Worm (Caenorhabditis elegans) whole organism, L3 larva: ENCODE measurements around the gene F09G2.8.
A peak's percentile ranks its signal among the peaks of the same experiment; 100 is the strongest.

ENCODE experiments used
- R02D3.7 ChIP-seq: fragments of 150-350 bp; optimal IDR thresholded peaks from 2 replicates; lab custom pipeline; 2014; ENCODE audit warnings: missing biosample characterization, missing genetic modification characterization
- ZK546.5 ChIP-seq: sonication (generic microtip); optimal IDR thresholded peaks from 2 replicates; lab custom pipeline; 2017; ENCODE audit warnings: missing biosample characterization, missing genetic modification characterization
- aly-2 ChIP-seq: fragments of 150-350 bp; optimal IDR thresholded peaks from 2 replicates; lab custom pipeline; 2014; ENCODE audit warnings: missing biosample characterization, missing genetic modification characterization
- ama-1 ChIP-seq: fragments of 150-350 bp; optimal IDR thresholded peaks from 2 replicates; lab custom pipeline; 2018
- ceh-16 ChIP-seq: sonication (generic microtip); optimal IDR thresholded peaks from 2 replicates; lab custom pipeline; 2017; ENCODE audit warnings: missing biosample characterization, missing genetic modification characterization
- ceh-28 ChIP-seq: fragments of 150-350 bp; optimal IDR thresholded peaks from 2 replicates; lab custom pipeline; 2014; ENCODE audit warnings: missing biosample characterization, missing genetic modification reagents, missing genetic modification characterization
- ceh-82 ChIP-seq: fragments of 150-350 bp; optimal IDR thresholded peaks from 2 replicates; lab custom pipeline; 2014; ENCODE audit warnings: missing biosample characterization, missing genetic modification characterization
- ceh-9 ChIP-seq: sonication (generic microtip); optimal IDR thresholded peaks from 2 replicates; lab custom pipeline; 2018; ENCODE audit warnings: missing biosample characterization, missing genetic modification characterization
- daf-12 ChIP-seq: fragments of 150-350 bp; optimal IDR thresholded peaks from 2 replicates; lab custom pipeline; 2014; ENCODE audit warnings: missing biosample characterization, missing genetic modification reagents, missing genetic modification characterization
- egl-27 ChIP-seq: sonication (generic microtip); optimal IDR thresholded peaks from 4 replicates; lab custom pipeline; 2017; ENCODE audit warnings: missing biosample characterization, missing genetic modification reagents, missing genetic modification characterization
- egl-5 ChIP-seq: fragments of 150-350 bp; optimal IDR thresholded peaks from 2 replicates; lab custom pipeline; 2017; ENCODE audit warnings: missing biosample characterization, missing genetic modification reagents, missing genetic modification characterization, inconsistent platforms
- elt-1 ChIP-seq: fragments of 150-350 bp; optimal IDR thresholded peaks from 2 replicates; lab custom pipeline; 2014; ENCODE audit warnings: missing biosample characterization, missing genetic modification characterization
- elt-2 ChIP-seq: sonication (generic microtip); optimal IDR thresholded peaks from 2 replicates; lab custom pipeline; 2016; ENCODE audit warnings: missing genetic modification reagents, mild to moderate bottlenecking, missing genetic modification characterization, missing compliant biosample characterization
- elt-3 ChIP-seq, 3 experiments: fragments of 150-350 bp in 1 of 3; sonication (generic microtip) in 2 of 3; optimal IDR thresholded peaks; 2 replicates in 2 of 3; 4 replicates in 1 of 3; lab custom pipeline; 2014 to 2017; ENCODE audit warnings: missing biosample characterization in 3 of 3, missing genetic modification characterization in 3 of 3
- eor-1 ChIP-seq, 2 experiments: fragments of 150-350 bp; optimal IDR thresholded peaks; 2 replicates each; lab custom pipeline; 2014 to 2018; ENCODE audit warnings: missing biosample characterization in 2 of 2, missing genetic modification characterization in 2 of 2
- fkh-10 ChIP-seq: sonication (generic microtip); optimal IDR thresholded peaks from 2 replicates; lab custom pipeline; 2017; ENCODE audit warnings: missing biosample characterization, missing genetic modification reagents, missing genetic modification characterization
- fkh-2 ChIP-seq: fragments of 150-350 bp; optimal IDR thresholded peaks from 2 replicates; lab custom pipeline; 2014; ENCODE audit warnings: missing biosample characterization, missing genetic modification reagents, missing genetic modification characterization
- fos-1 ChIP-seq: fragments of 150-350 bp; optimal IDR thresholded peaks from 2 replicates; lab custom pipeline; 2014; ENCODE audit warnings: missing biosample characterization, missing genetic modification characterization
- hmg-11 ChIP-seq: sonication (generic microtip); optimal IDR thresholded peaks from 2 replicates; lab custom pipeline; 2016; ENCODE audit warnings: missing genetic modification characterization, missing compliant biosample characterization
- jun-1 ChIP-seq: fragments of 150-350 bp; optimal IDR thresholded peaks from 2 replicates; lab custom pipeline; 2014; ENCODE audit warnings: missing biosample characterization, missing genetic modification reagents, missing genetic modification characterization
- lin-15B ChIP-seq: fragments of 150-350 bp; optimal IDR thresholded peaks from 2 replicates; lab custom pipeline; 2014; ENCODE audit warnings: missing biosample characterization, missing genetic modification characterization
- lin-39 ChIP-seq: fragments of 150-350 bp; optimal IDR thresholded peaks from 2 replicates; lab custom pipeline; 2018; ENCODE audit warnings: missing biosample characterization, missing genetic modification reagents, missing genetic modification characterization
- lsy-12 ChIP-seq: sonication (generic microtip); optimal IDR thresholded peaks from 2 replicates; lab custom pipeline; 2016; ENCODE audit warnings: mild to moderate bottlenecking, missing genetic modification characterization, missing compliant biosample characterization
- mdl-1 ChIP-seq: fragments of 150-350 bp; optimal IDR thresholded peaks from 2 replicates; lab custom pipeline; 2014; ENCODE audit warnings: missing biosample characterization, missing genetic modification characterization
- mml-1 ChIP-seq: fragments of 150-350 bp; sonication (generic microtip); optimal IDR thresholded peaks from 3 replicates; lab custom pipeline; 2014; ENCODE audit warnings: missing biosample characterization, missing genetic modification characterization
- nfya-1 ChIP-seq: sonication (generic microtip); optimal IDR thresholded peaks from 2 replicates; lab custom pipeline; 2017; ENCODE audit warnings: missing genetic modification characterization, mild to moderate bottlenecking, missing compliant biosample characterization, antibody characterized with exemption, moderate library complexity; ENCODE audit not compliant: insufficient read depth
- nhr-11 ChIP-seq: fragments of 150-350 bp; optimal IDR thresholded peaks from 2 replicates; lab custom pipeline; 2014; ENCODE audit warnings: missing biosample characterization, missing genetic modification characterization
- nhr-12 ChIP-seq: fragments of 150-350 bp; optimal IDR thresholded peaks from 2 replicates; lab custom pipeline; 2014; ENCODE audit warnings: missing biosample characterization, missing genetic modification characterization
- nhr-23 ChIP-seq: fragments of 150-350 bp; optimal IDR thresholded peaks from 2 replicates; lab custom pipeline; 2014; ENCODE audit warnings: missing biosample characterization, missing genetic modification reagents, missing genetic modification characterization
- nhr-237 ChIP-seq: fragments of 150-350 bp; optimal IDR thresholded peaks from 2 replicates; lab custom pipeline; 2014; ENCODE audit warnings: missing biosample characterization, missing genetic modification characterization
- nhr-25 ChIP-seq: sonication (generic microtip); optimal IDR thresholded peaks from 2 replicates; lab custom pipeline; 2017; ENCODE audit warnings: missing biosample characterization, missing genetic modification characterization
- nhr-28 ChIP-seq: fragments of 150-350 bp; optimal IDR thresholded peaks from 2 replicates; lab custom pipeline; 2014; ENCODE audit warnings: missing biosample characterization, missing genetic modification characterization
- nhr-43 ChIP-seq: sonication (generic microtip); optimal IDR thresholded peaks from 2 replicates; lab custom pipeline; 2016; ENCODE audit warnings: mild to moderate bottlenecking, missing genetic modification characterization, missing compliant biosample characterization; ENCODE audit not compliant: poor library complexity, severe bottlenecking
- nhr-67 ChIP-seq: fragments of 150-350 bp; optimal IDR thresholded peaks from 2 replicates; lab custom pipeline; 2014; ENCODE audit warnings: missing biosample characterization, missing genetic modification characterization
- nhr-76 ChIP-seq: fragments of 150-350 bp; sonication (generic microtip); optimal IDR thresholded peaks from 5 replicates; lab custom pipeline; 2014; ENCODE audit warnings: missing biosample characterization, missing genetic modification characterization
- nhr-77 ChIP-seq: fragments of 150-350 bp; optimal IDR thresholded peaks from 2 replicates; lab custom pipeline; 2014; ENCODE audit warnings: missing biosample characterization, missing genetic modification characterization
- pha-4 ChIP-seq: fragments of 150-350 bp; optimal IDR thresholded peaks from 2 replicates; lab custom pipeline; 2014; ENCODE audit warnings: missing biosample characterization, missing genetic modification reagents, missing genetic modification characterization
- pqm-1 ChIP-seq: fragments of 150-350 bp; optimal IDR thresholded peaks from 2 replicates; lab custom pipeline; 2017; ENCODE audit warnings: missing biosample characterization, missing genetic modification characterization, inconsistent platforms
- sea-2 ChIP-seq: fragments of 150-350 bp; sonication (generic microtip); optimal IDR thresholded peaks from 4 replicates; lab custom pipeline; 2014; ENCODE audit warnings: missing biosample characterization, missing genetic modification reagents, missing genetic modification characterization
- skn-1 ChIP-seq: fragments of 150-350 bp; optimal IDR thresholded peaks from 2 replicates; lab custom pipeline; 2014; ENCODE audit warnings: missing biosample characterization, missing genetic modification characterization
- snpc-4 ChIP-seq: fragments of 150-350 bp; optimal IDR thresholded peaks from 2 replicates; lab custom pipeline; 2014; ENCODE audit warnings: missing biosample characterization, missing genetic modification characterization
- tbx-2 ChIP-seq: sonication (generic microtip); optimal IDR thresholded peaks from 2 replicates; lab custom pipeline; 2016; ENCODE audit warnings: mild to moderate bottlenecking, missing genetic modification characterization, missing compliant biosample characterization
- unc-39 ChIP-seq: sonication (generic microtip); optimal IDR thresholded peaks from 4 replicates; lab custom pipeline; 2017; ENCODE audit warnings: missing biosample characterization, missing genetic modification characterization
- unc-62 ChIP-seq: fragments of 150-350 bp; sonication (generic microtip); optimal IDR thresholded peaks from 4 replicates; lab custom pipeline; 2014; ENCODE audit warnings: missing biosample characterization, missing genetic modification reagents, missing genetic modification characterization
- zag-1 ChIP-seq: fragments of 150-350 bp; optimal IDR thresholded peaks from 2 replicates; lab custom pipeline; 2014; ENCODE audit warnings: missing biosample characterization, missing genetic modification characterization
- ztf-11 ChIP-seq: fragments of 150-350 bp; optimal IDR thresholded peaks from 2 replicates; lab custom pipeline; 2014; ENCODE audit warnings: missing biosample characterization, missing genetic modification characterization
- ztf-4 ChIP-seq: fragments of 150-350 bp; optimal IDR thresholded peaks from 2 replicates; lab custom pipeline; 2014; ENCODE audit warnings: missing biosample characterization, missing genetic modification characterization

F09G2.8 gene

DNA sequence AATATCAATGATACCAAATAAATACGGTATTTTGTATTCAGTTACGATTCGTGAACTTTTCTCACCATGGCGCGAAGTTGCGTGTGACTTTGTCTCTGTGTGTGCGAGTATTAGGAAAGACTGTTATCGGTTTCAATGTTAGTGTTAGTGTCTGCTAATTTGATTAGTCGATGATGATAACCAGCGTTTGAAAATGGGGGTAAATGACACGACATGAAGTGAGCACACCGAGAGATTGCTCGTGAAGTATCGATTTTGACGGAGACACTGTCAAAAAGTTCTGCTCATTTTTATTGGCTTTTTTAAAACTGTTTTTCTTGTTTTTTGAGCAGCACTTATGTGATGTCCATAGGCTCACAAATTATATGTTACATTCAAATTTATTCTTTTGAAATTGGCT, 4.9 kb upstream of the F09G2.8 start (continued):
- TF ChIP-seq unc-39 (tag; lab: Kevin White, UChicago) = no peak
- peak; percentile 5 for TF ChIP-seq nhr-23 (tag; lab: Kevin White, UChicago)
- TF ChIP-seq eor-1 (tag; optimal IDR thresholded peaks at IDR 0.05; lab: Kevin White, UChicago) = no peak
- no peak for TF ChIP-seq elt-3 (tag; optimal IDR thresholded peaks at IDR 0.05; lab: Kevin White, UChicago)
- no peak for TF ChIP-seq ZK546.5
- no peak for TF ChIP-seq fos-1 (tag; lab: Kevin White, UChicago)
- no peak for TF ChIP-seq ceh-28 (tag; lab: Kevin White, UChicago)
- TF ChIP-seq nhr-67 (tag; lab: Kevin White, UChicago) = no peak
- no peak for TF ChIP-seq R02D3.7 (tag; lab: Kevin White, UChicago)
- no peak for TF ChIP-seq lin-15B (tag; lab: Kevin White, UChicago)
- TF ChIP-seq zag-1 (tag; lab: Kevin White, UChicago) = no peak
- no peak for TF ChIP-seq ceh-16 (tag; lab: Kevin White, UChicago)

DNA sequence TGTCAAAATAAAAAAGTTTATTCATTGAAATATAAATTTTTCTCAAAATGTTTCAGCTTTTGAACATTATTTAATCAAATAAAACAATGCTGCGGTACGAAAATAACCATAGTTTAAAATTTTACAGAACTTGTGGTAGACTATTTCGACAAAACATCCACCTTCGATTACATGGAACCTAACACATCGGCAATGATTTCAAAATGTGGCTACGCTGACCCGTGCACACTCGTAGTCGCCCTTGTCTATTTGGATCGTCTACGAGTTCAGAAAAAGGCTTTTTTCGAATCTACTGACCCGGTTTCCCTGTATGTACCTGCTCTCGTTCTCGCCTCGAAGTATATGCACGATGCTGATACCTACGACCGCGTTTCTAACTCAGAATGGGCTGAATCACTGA, 3.6 kb upstream of the F09G2.8 start:
- no peak for TF ChIP-seq fos-1 (tag; lab: Kevin White, UChicago)

DNA sequence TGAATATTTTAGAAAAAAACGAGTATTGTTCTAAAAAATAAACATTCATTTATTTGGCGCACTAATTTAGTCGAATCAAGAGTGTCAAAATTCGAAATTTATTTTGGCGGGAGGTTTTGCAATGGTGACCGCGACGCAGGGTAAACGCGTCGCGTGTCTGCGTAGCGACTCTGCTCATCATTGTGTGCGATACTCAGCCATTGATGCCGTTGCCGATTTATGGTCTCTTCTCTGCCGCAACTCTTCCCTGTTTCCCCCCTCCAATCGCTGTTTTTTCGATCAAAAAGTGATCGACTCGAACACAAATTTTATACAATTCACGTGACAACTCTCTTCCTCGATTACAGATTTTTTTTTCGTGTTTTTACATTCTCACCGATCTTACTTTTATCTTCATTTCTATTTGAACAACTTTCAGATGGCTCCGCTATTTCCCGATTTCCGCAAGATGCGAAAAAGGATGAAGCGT, 3.1 kb upstream of the F09G2.8 start, which contains the start of gene F09G2.2:
Gene F09G2.2, plus strand, starts transcription at position 419 of the 469 bp plus-strand sequence.
- TF ChIP-seq hmg-11 (tag; lab: Kevin White, UChicago) (peak; percentile 82), zag-1 (tag; lab: Kevin White, UChicago) (no peak), nhr-76 (tag; lab: Kevin White, UChicago) (no peak), jun-1 (tag; lab: Kevin White, UChicago) (peak; percentile 94), ceh-28 (tag; lab: Kevin White, UChicago) (peak; percentile 64), tbx-2 (tag; lab: Kevin White, UChicago) (peak; percentile 45), elt-2 (tag; lab: Kevin White, UChicago) (peak; percentile 89), skn-1 (peak; percentile 90), elt-1 (tag; lab: Kevin White, UChicago) (peak; percentile 59), egl-27 (peak; percentile 46), R02D3.7 (tag; lab: Kevin White, UChicago) (peak; percentile 71), aly-2 (tag; lab: Kevin White, UChicago) (no peak), ZK546.5 (peak; percentile 16), fkh-2 (tag; lab: Kevin White, UChicago) (no peak), nhr-43 (tag; lab: Kevin White, UChicago) (peak; percentile 86), ceh-82 (tag; lab: Kevin White, UChicago) (peak; percentile 2), nhr-12 (tag; lab: Kevin White, UChicago) (no peak), ztf-4 (tag; lab: Kevin White, UChicago) (peak; percentile 32), fos-1 (tag; lab: Kevin White, UChicago) (no peak), ceh-9 (tag; lab: Kevin White, UChicago) (no peak), pha-4 (tag; lab: Kevin White, UChicago) (peak; percentile 89), nhr-25 (tag; lab: Kevin White, UChicago) (peak; percentile 96), ztf-11 (tag; lab: Kevin White, UChicago) (no peak), nhr-237 (tag; lab: Kevin White, UChicago) (no peak), egl-5 (tag; lab: Kevin White, UChicago) (peak; percentile 87), elt-3 (tag; optimal IDR thresholded peaks at IDR 0.05; lab: Kevin White, UChicago) (no peak), mml-1 (tag; lab: Kevin White, UChicago) (no peak), nhr-77 (no peak), nhr-23 (tag; lab: Kevin White, UChicago) (peak; percentile 96), unc-62 (GFP tag; lab: Kevin White, UChicago) (no peak), lsy-12 (tag; lab: Kevin White, UChicago) (peak; percentile 67), unc-39 (tag; lab: Kevin White, UChicago) (no peak), nhr-11 (tag; lab: Kevin White, UChicago) (no peak), lin-39 (tag; lab: Kevin White, UChicago) (peak; percentile 97), pqm-1 (peak; percentile 75), mdl-1 (tag; lab: Kevin White, UChicago) (no peak), ama-1 (lab: Kevin White, UChicago) (peak; percentile 78), fkh-10 (peak; percentile 8), lin-15B (tag; lab: Kevin White, UChicago) (peak; percentile 92), nhr-28 (tag; lab: Kevin White, UChicago) (no peak), sea-2 (no peak), daf-12 (tag; lab: Kevin White, UChicago) (no peak), nfya-1 (tag; lab: Kevin White, UChicago) (peak; percentile 95), nhr-67 (tag; lab: Kevin White, UChicago) (no peak), snpc-4 (tag; lab: Kevin White, UChicago) (peak; percentile 82), ceh-16 (tag; lab: Kevin White, UChicago) (no peak), eor-1 (tag; optimal IDR thresholded peaks at IDR 0.05; lab: Kevin White, UChicago) (no peak)
